Worm (Caenorhabditis elegans) whole organism, young adult: ENCODE data around the gene sdpn-1.

Experiments used
- D2030.7 ChIP-seq: fragments of 200-800 bp; sonication (Bioruptor generic); IDR thresholded peaks from 2 replicates; pipeline ENCODE4 v1.3.6; 2022; ENCODE audit warnings: missing genetic modification reagents, missing genetic modification characterization, missing compliant biosample characterization
- F10E7.11 ChIP-seq: sonication (generic microtip); optimal IDR thresholded peaks from 2 replicates; lab custom pipeline; 2017; ENCODE audit warnings: mild to moderate bottlenecking, missing genetic modification characterization, moderate library complexity, missing compliant biosample characterization
- F22D6.2 ChIP-seq: sonication (generic microtip); optimal IDR thresholded peaks from 2 replicates; lab custom pipeline; 2016; ENCODE audit warnings: mild to moderate bottlenecking, missing genetic modification characterization, missing compliant biosample characterization
- F57A8.1 ChIP-seq: fragments of 200-800 bp; sonication (Bioruptor generic); optimal IDR thresholded peaks from 2 replicates; lab custom pipeline; 2018; ENCODE audit warnings: mild to moderate bottlenecking, missing genetic modification characterization, moderate library complexity, missing compliant biosample characterization
- K12H6.12 ChIP-seq: fragments of 200-800 bp; sonication (Bioruptor generic); optimal IDR thresholded peaks from 2 replicates; lab custom pipeline; 2018; ENCODE audit warnings: mild to moderate bottlenecking, missing genetic modification characterization, missing compliant biosample characterization
- T07F8.4 ChIP-seq: sonication (generic microtip); optimal IDR thresholded peaks from 2 replicates; lab custom pipeline; 2016; ENCODE audit warnings: mild to moderate bottlenecking, missing genetic modification characterization, moderate library complexity, missing compliant biosample characterization
- T26A5.8 ChIP-seq: sonication (generic microtip); optimal IDR thresholded peaks from 2 replicates; lab custom pipeline; 2016; ENCODE audit warnings: missing genetic modification characterization, missing compliant biosample characterization
- Y53F4B.3 ChIP-seq: fragments of 200-800 bp; sonication (Bioruptor generic); IDR thresholded peaks from 2 replicates; pipeline ENCODE4 v1.3.6; 2022; ENCODE audit warnings: missing genetic modification reagents, missing genetic modification characterization, missing compliant biosample characterization
- Y53G8AR.9 ChIP-seq: fragments of 200-800 bp; sonication (Bioruptor generic); conservative IDR thresholded peaks from 2 replicates; pipeline ENCODE4 v1.3.6; 2022; ENCODE audit warnings: missing genetic modification reagents, missing genetic modification characterization, missing compliant biosample characterization
- ama-1 ChIP-seq, 3 experiments: fragments of 150-350 bp in 1 of 3; sonication (generic microtip) in 2 of 3; optimal IDR thresholded peaks; 2 replicates each; lab custom pipeline; 2014 to 2018; ENCODE audit warnings: missing biosample characterization in 2 of 3, missing genetic modification characterization in 2 of 3, missing genetic modification reagents in 2 of 3
- attf-5 ChIP-seq: fragments of 200-800 bp; sonication (Bioruptor generic); optimal IDR thresholded peaks from 2 replicates; lab custom pipeline; 2018; ENCODE audit warnings: mild to moderate bottlenecking, missing genetic modification characterization, missing compliant biosample characterization
- attf-6 ChIP-seq: fragments of 200-800 bp; sonication (Bioruptor generic); IDR thresholded peaks from 2 replicates; pipeline ENCODE4 v1.3.6; 2022; ENCODE audit warnings: missing genetic modification reagents, missing genetic modification characterization, missing compliant biosample characterization
- bed-2 ChIP-seq: fragments of 200-800 bp; sonication (Bioruptor generic); IDR thresholded peaks from 2 replicates; pipeline ENCODE4 v1.3.6; 2022; ENCODE audit warnings: missing genetic modification reagents, missing genetic modification characterization, missing compliant biosample characterization
- cebp-2 ChIP-seq: fragments of 200-800 bp; sonication (Bioruptor generic); IDR thresholded peaks from 2 replicates; pipeline ENCODE4 v1.3.6; 2022; ENCODE audit warnings: missing genetic modification characterization, missing compliant biosample characterization
- ceh-58 ChIP-seq: fragments of 200-800 bp; sonication (Bioruptor generic); IDR thresholded peaks from 2 replicates; pipeline ENCODE4 v1.3.6; 2022; ENCODE audit warnings: missing genetic modification characterization, missing compliant biosample characterization
- ceh-91 ChIP-seq: fragments of 200-800 bp; sonication (Bioruptor generic); IDR thresholded peaks from 2 replicates; pipeline ENCODE4 v1.3.6; 2022; ENCODE audit warnings: missing genetic modification reagents, missing genetic modification characterization, missing compliant biosample characterization
- chd-7 ChIP-seq: sonication (generic microtip); optimal IDR thresholded peaks from 2 replicates; lab custom pipeline; 2016; ENCODE audit warnings: mild to moderate bottlenecking, missing genetic modification characterization, moderate library complexity, missing compliant biosample characterization
- die-1 ChIP-seq: sonication (generic microtip); optimal IDR thresholded peaks from 2 replicates; lab custom pipeline; 2016; ENCODE audit warnings: missing genotype, mild to moderate bottlenecking, missing genetic modification characterization, missing compliant biosample characterization
- dpl-1 ChIP-seq: fragments of 150-350 bp; optimal IDR thresholded peaks from 2 replicates; lab custom pipeline; 2014; ENCODE audit warnings: missing biosample characterization, missing genetic modification reagents, missing genetic modification characterization
- egl-44 ChIP-seq: fragments of 200-800 bp; sonication (Bioruptor generic); IDR thresholded peaks from 2 replicates; pipeline ENCODE4 v1.3.6; 2022; ENCODE audit warnings: missing genetic modification reagents, missing genetic modification characterization, missing compliant biosample characterization
- egrh-3 ChIP-seq: fragments of 200-800 bp; sonication (Bioruptor generic); IDR thresholded peaks from 2 replicates; pipeline ENCODE4 v1.3.6; 2022; ENCODE audit warnings: missing genetic modification reagents, missing genetic modification characterization, missing compliant biosample characterization
- ekl-4 ChIP-seq: fragments of 200-800 bp; sonication (Bioruptor generic); IDR thresholded peaks from 2 replicates; pipeline ENCODE4 v1.3.6; 2022; ENCODE audit warnings: missing genetic modification reagents, missing genetic modification characterization, missing compliant biosample characterization
- gei-17 ChIP-seq: fragments of 200-800 bp; sonication (Bioruptor generic); optimal IDR thresholded peaks from 2 replicates; lab custom pipeline; 2018; ENCODE audit warnings: mild to moderate bottlenecking, missing genetic modification characterization, missing compliant biosample characterization
- hlh-12 ChIP-seq: sonication (generic microtip); optimal IDR thresholded peaks from 2 replicates; lab custom pipeline; 2016; ENCODE audit warnings: missing genetic modification characterization, missing compliant biosample characterization
- hrde-1 ChIP-seq: sonication (generic microtip); optimal IDR thresholded peaks from 2 replicates; lab custom pipeline; 2016; ENCODE audit warnings: missing genetic modification characterization, mild to moderate bottlenecking, missing compliant biosample characterization, moderate library complexity, missing genotype, missing genetic modification reagents, borderline replicate concordance
- lag-1 ChIP-seq: fragments of 200-800 bp; sonication (Bioruptor generic); IDR thresholded peaks from 2 replicates; pipeline ENCODE4 v1.3.6; 2022; ENCODE audit warnings: missing genetic modification reagents, missing genetic modification characterization, missing compliant biosample characterization
- lin-26 ChIP-seq: fragments of 200-800 bp; sonication (Bioruptor generic); IDR thresholded peaks from 2 replicates; pipeline ENCODE4 v1.3.6; 2022; ENCODE audit warnings: missing genetic modification reagents, missing genetic modification characterization, missing compliant biosample characterization
- lin-35 ChIP-seq, 3 experiments: fragments of 150-350 bp in 2 of 3; sonication (generic microtip) in 1 of 3; optimal IDR thresholded peaks; 2 replicates each; lab custom pipeline; 2014 to 2018; ENCODE audit warnings: missing biosample characterization in 3 of 3, missing genetic modification characterization in 3 of 3, missing genetic modification reagents in 3 of 3
- lin-40 ChIP-seq: sonication (generic microtip); optimal IDR thresholded peaks from 2 replicates; lab custom pipeline; 2016; ENCODE audit warnings: missing genetic modification characterization, mild to moderate bottlenecking, missing compliant biosample characterization, missing genotype, missing genetic modification reagents
- lir-1 ChIP-seq: fragments of 200-800 bp; sonication (Bioruptor generic); conservative IDR thresholded peaks from 2 replicates; pipeline ENCODE4 v1.3.6; 2022; ENCODE audit warnings: missing genetic modification reagents, missing genetic modification characterization, missing compliant biosample characterization
- lsl-1 ChIP-seq: fragments of 200-800 bp; sonication (Bioruptor generic); optimal IDR thresholded peaks from 2 replicates; lab custom pipeline; 2018; ENCODE audit warnings: mild to moderate bottlenecking, missing genetic modification characterization, moderate library complexity, missing compliant biosample characterization
- madf-6 ChIP-seq: fragments of 200-800 bp; sonication (Bioruptor generic); IDR thresholded peaks from 2 replicates; pipeline ENCODE4 v1.3.6; 2022; ENCODE audit warnings: missing genetic modification reagents, missing genetic modification characterization, missing compliant biosample characterization
- madf-8 ChIP-seq: fragments of 200-800 bp; sonication (Bioruptor generic); conservative IDR thresholded peaks from 2 replicates; pipeline ENCODE4 v1.3.6; 2022; ENCODE audit warnings: missing genetic modification reagents, missing genetic modification characterization, missing compliant biosample characterization
- mcd-1 ChIP-seq: fragments of 200-800 bp; sonication (Bioruptor generic); IDR thresholded peaks from 2 replicates; pipeline ENCODE4 v1.3.6; 2022; ENCODE audit warnings: missing genetic modification reagents, missing genetic modification characterization, missing compliant biosample characterization
- mel-28 ChIP-seq: sonication (generic microtip); optimal IDR thresholded peaks from 2 replicates; lab custom pipeline; 2016; ENCODE audit warnings: borderline replicate concordance, mild to moderate bottlenecking, missing genetic modification characterization, missing compliant biosample characterization
- nfya-1 ChIP-seq: sonication (generic microtip); optimal IDR thresholded peaks from 2 replicates; lab custom pipeline; 2017; ENCODE audit warnings: antibody characterized with exemption, missing compliant biosample characterization, missing genetic modification characterization, borderline replicate concordance; ENCODE audit not compliant: insufficient read depth
- nhr-120 ChIP-seq: fragments of 200-800 bp; sonication (Bioruptor generic); IDR thresholded peaks from 2 replicates; pipeline ENCODE4 v1.3.6; 2022; ENCODE audit warnings: missing genetic modification characterization, missing compliant biosample characterization
- nhr-80 ChIP-seq: sonication (generic microtip); optimal IDR thresholded peaks from 2 replicates; lab custom pipeline; 2016; ENCODE audit warnings: missing genetic modification characterization, missing compliant biosample characterization
- rec-8 ChIP-seq, 2 experiments: sonication (generic microtip); optimal IDR thresholded peaks; 2 replicates each; lab custom pipeline; 2016; ENCODE audit warnings: mild to moderate bottlenecking in 2 of 2, missing genetic modification characterization in 2 of 2, missing genetic modification reagents in 2 of 2, missing genotype in 2 of 2, missing biosample characterization in 1 of 2, missing compliant biosample characterization in 1 of 2, moderate library complexity in 1 of 2
- sdz-38 ChIP-seq: sonication (generic microtip); optimal IDR thresholded peaks from 2 replicates; lab custom pipeline; 2016; ENCODE audit warnings: missing genotype, missing genetic modification characterization, missing compliant biosample characterization
- snpc-3.4 ChIP-seq: sonication (generic microtip); optimal IDR thresholded peaks from 2 replicates; lab custom pipeline; 2017; ENCODE audit warnings: missing genetic modification characterization, mild to moderate bottlenecking, missing compliant biosample characterization, antibody characterized with exemption, moderate library complexity, missing genotype, missing genetic modification reagents
- somi-1 ChIP-seq: fragments of 200-800 bp; sonication (Bioruptor generic); optimal IDR thresholded peaks from 2 replicates; lab custom pipeline; 2018; ENCODE audit warnings: mild to moderate bottlenecking, missing genetic modification characterization, missing compliant biosample characterization
- unc-130 ChIP-seq: sonication (generic microtip); optimal IDR thresholded peaks from 2 replicates; lab custom pipeline; 2016; ENCODE audit warnings: missing genetic modification reagents, missing genetic modification characterization, missing compliant biosample characterization
- ztf-22 ChIP-seq: fragments of 200-800 bp; sonication (Bioruptor generic); optimal IDR thresholded peaks from 2 replicates; lab custom pipeline; 2018; ENCODE audit warnings: mild to moderate bottlenecking, missing genetic modification characterization, moderate library complexity, missing compliant biosample characterization
- ztf-26 ChIP-seq: sonication (generic microtip); optimal IDR thresholded peaks from 2 replicates; lab custom pipeline; 2017; ENCODE audit warnings: missing genetic modification characterization, missing compliant biosample characterization
- ztf-3 ChIP-seq: fragments of 200-800 bp; sonication (Bioruptor generic); optimal IDR thresholded peaks from 2 replicates; lab custom pipeline; 2018; ENCODE audit warnings: mild to moderate bottlenecking, missing genetic modification characterization, missing compliant biosample characterization
- ztf-6 ChIP-seq: fragments of 200-800 bp; sonication (Bioruptor generic); IDR thresholded peaks from 2 replicates; pipeline ENCODE4 v1.3.6; 2022; ENCODE audit warnings: missing genetic modification reagents, missing genetic modification characterization, missing compliant biosample characterization

sdpn-1 gene

ce11 chrX:7968537-7968936 is 29.5 kb downstream of the sdpn-1 start:
- TF ChIP-seq cebp-2 (GFP tag; lab: Robert Waterston, UW) (no peak), madf-8 (GFP tag; lab: Robert Waterston, UW) (no peak), ceh-58 (GFP tag; lab: Robert Waterston, UW) (no peak), nhr-120 (GFP tag; lab: Robert Waterston, UW) (no peak), sdz-38 (tag; lab: Kevin White, UChicago) (no peak), lin-26 (GFP tag; lab: Robert Waterston, UW) (no peak), egl-44 (no peak), die-1 (tag; lab: Kevin White, UChicago) (no peak), ceh-91 (GFP tag; lab: Robert Waterston, UW) (no peak), ztf-3 (GFP tag; lab: Kevin White, UChicago) (no peak), egrh-3 (GFP tag; lab: Robert Waterston, UW) (no peak), somi-1 (GFP tag; lab: Kevin White, UChicago) (no peak), hrde-1 (tag; lab: Kevin White, UChicago) (no peak), lir-1 (GFP tag; lab: Robert Waterston, UW) (no peak), nhr-80 (no peak), D2030.7 (GFP tag; lab: Robert Waterston, UW) (no peak)

- TF ChIP-seq F22D6.2 (no peak), F10E7.11 (tag; lab: Kevin White, UChicago) (no peak), rec-8 (tag; optimal IDR thresholded peaks at IDR 0.05; lab: Kevin White, UChicago) (no peak), mel-28 (tag; lab: Kevin White, UChicago) (no peak), T26A5.8 (tag; lab: Kevin White, UChicago) (no peak), chd-7 (tag; lab: Kevin White, UChicago) (no peak), K12H6.12 (tag; lab: Kevin White, UChicago) (no peak), T07F8.4 (no peak), F57A8.1 (GFP tag; lab: Kevin White, UChicago) (no peak), dpl-1 (GFP tag; lab: Kevin White, UChicago) (no peak), madf-6 (GFP tag; lab: Robert Waterston, UW) (no peak), lin-26 (GFP tag; lab: Robert Waterston, UW) (no peak), die-1 (tag; lab: Kevin White, UChicago) (no peak), hlh-12 (tag; lab: Kevin White, UChicago) (no peak), ceh-91 (GFP tag; lab: Robert Waterston, UW) (no peak), lin-40 (tag; lab: Kevin White, UChicago) (no peak), bed-2 (GFP tag; lab: Robert Waterston, UW) (no peak), ekl-4 (no peak)
Observed at ce11 chrX:7965449-7965848, 32.6 kb downstream of the sdpn-1 start.

ce11 chrX:7964022-7964421 is 34.0 kb downstream of the sdpn-1 start:
- TF ChIP-seq snpc-3.4 (tag; lab: Kevin White, UChicago) (no peak), ztf-26 (tag; lab: Kevin White, UChicago) (no peak), T26A5.8 (tag; lab: Kevin White, UChicago) (no peak), attf-5 (GFP tag; lab: Kevin White, UChicago) (no peak), gei-17 (GFP tag; lab: Kevin White, UChicago) (no peak), ama-1 (optimal IDR thresholded peaks at IDR 0.05; lab: Kevin White, UChicago) (no peak), ama-1 (GFP tag; optimal IDR thresholded peaks at IDR 0.05; lab: Kevin White, UChicago) (no peak), nfya-1 (tag; lab: Kevin White, UChicago) (no peak), ztf-3 (GFP tag; lab: Kevin White, UChicago) (no peak), lag-1 (GFP tag; lab: Robert Waterston, UW) (no peak), attf-6 (GFP tag; lab: Robert Waterston, UW) (no peak), ztf-22 (GFP tag; lab: Kevin White, UChicago) (no peak), mcd-1 (no peak), ztf-6 (GFP tag; lab: Robert Waterston, UW) (no peak), Y53F4B.3 (no peak), lin-35 (GFP tag; optimal IDR thresholded peaks at IDR 0.05; lab: Kevin White, UChicago) (no peak), unc-130 (GFP tag; lab: Kevin White, UChicago) (no peak), hlh-12 (tag; lab: Kevin White, UChicago) (no peak), Y53G8AR.9 (GFP tag; lab: Robert Waterston, UW) (no peak), lsl-1 (GFP tag; lab: Kevin White, UChicago) (no peak)
- TF ChIP-seq, all 124 proteins: peak for 0
